Fruit fly (Drosophila melanogaster) whole organism, embryonic: Measurements from ENCODE around the gene UbcE2H.

Source experiments
- Aef1 ChIP-seq: fragments of 200-800 bp; sonication (Bioruptor generic); IDR thresholded peaks from 3 replicates; pipeline ENCODE4 v1.3.6; 2022; ENCODE audit warnings: missing biosample characterization, missing genetic modification characterization
- Atf-2 ChIP-seq: fragments of 200-800 bp; sonication (Bioruptor generic); optimal IDR thresholded peaks from 2 replicates; lab custom pipeline; 2016; ENCODE audit warnings: missing biosample characterization, missing genetic modification characterization
- BEAF-32 ChIP-seq: fragments of 200-800 bp; sonication (Bioruptor generic); optimal IDR thresholded peaks from 3 replicates; lab custom pipeline; 2017; ENCODE audit warnings: missing biosample characterization, missing genetic modification characterization, mild to moderate bottlenecking, moderate library complexity, missing genetic modification reagents
- Bgb ChIP-seq: fragments of 200-800 bp; sonication (Bioruptor generic); IDR thresholded peaks from 2 replicates; pipeline ENCODE4 v1.3.6; 2022; ENCODE audit warnings: missing biosample characterization, missing genetic modification characterization; ENCODE audit not compliant: partially characterized antibody
- Bteb2 ChIP-seq: fragments of 200-800 bp; sonication (Bioruptor generic); optimal IDR thresholded peaks from 2 replicates; lab custom pipeline; 2016; ENCODE audit warnings: missing biosample characterization, missing genetic modification characterization
- CG10274 ChIP-seq: fragments of 200-800 bp; sonication (Bioruptor generic); optimal IDR thresholded peaks from 3 replicates; lab custom pipeline; 2017; ENCODE audit warnings: missing biosample characterization, mild to moderate bottlenecking, missing genetic modification characterization
- CG11093 ChIP-seq: fragments of 200-800 bp; sonication (Bioruptor generic); IDR thresholded peaks from 3 replicates; pipeline ENCODE4 v1.3.6; 2022; ENCODE audit warnings: missing biosample characterization, missing genetic modification characterization
- CG11560 ChIP-seq: fragments of 200-800 bp; sonication (Bioruptor generic); IDR thresholded peaks from 3 replicates; pipeline ENCODE4 v1.3.6; 2022; ENCODE audit warnings: missing biosample characterization, missing genetic modification characterization
- CG12155 ChIP-seq: fragments of 200-800 bp; sonication (Bioruptor generic); optimal IDR thresholded peaks from 3 replicates; lab custom pipeline; 2016; ENCODE audit warnings: missing biosample characterization, missing genetic modification characterization
- CG12391 ChIP-seq: fragments of 200-800 bp; sonication (Bioruptor generic); optimal IDR thresholded peaks from 3 replicates; lab custom pipeline; 2018; ENCODE audit warnings: missing biosample characterization, mild to moderate bottlenecking, missing genetic modification characterization, moderate library complexity
- CG12659 ChIP-seq: fragments of 200-800 bp; sonication (Bioruptor generic); optimal IDR thresholded peaks from 3 replicates; lab custom pipeline; 2017; ENCODE audit warnings: mild to moderate bottlenecking, missing biosample characterization, missing genetic modification reagents, missing genetic modification characterization
- CG13424 ChIP-seq: fragments of 200-800 bp; sonication (Bioruptor generic); optimal IDR thresholded peaks from 2 replicates; lab custom pipeline; 2019; ENCODE audit warnings: missing biosample characterization, mild to moderate bottlenecking, missing genetic modification characterization, moderate library complexity
- CG14667 ChIP-seq: fragments of 200-800 bp; sonication (Bioruptor generic); IDR thresholded peaks from 2 replicates; pipeline ENCODE4 v1.3.6; 2022; ENCODE audit warnings: missing biosample characterization, missing genetic modification characterization
- CG15696 ChIP-seq: fragments of 200-800 bp; sonication (Bioruptor generic); optimal IDR thresholded peaks from 2 replicates; lab custom pipeline; 2019; ENCODE audit warnings: missing biosample characterization, mild to moderate bottlenecking, missing genetic modification characterization, moderate library complexity
- CG1602 ChIP-seq: fragments of 200-800 bp; sonication (Bioruptor generic); optimal IDR thresholded peaks from 3 replicates; lab custom pipeline; 2016; ENCODE audit warnings: missing biosample characterization, missing genetic modification characterization
- CG17361 ChIP-seq: fragments of 200-800 bp; sonication (Bioruptor generic); IDR thresholded peaks from 3 replicates; pipeline ENCODE4 v1.3.6; 2022; ENCODE audit warnings: missing biosample characterization, missing genetic modification characterization
- CG2120 ChIP-seq: fragments of 200-800 bp; sonication (Bioruptor generic); optimal IDR thresholded peaks from 3 replicates; lab custom pipeline; 2016; ENCODE audit warnings: missing biosample characterization, missing genetic modification characterization
- CG2199 ChIP-seq: fragments of 200-800 bp; sonication (Bioruptor generic); IDR thresholded peaks from 3 replicates; pipeline ENCODE4 v1.3.6; 2022; ENCODE audit warnings: missing biosample characterization, missing genetic modification characterization
- CG2678 ChIP-seq: fragments of 200-800 bp; sonication (Bioruptor generic); optimal IDR thresholded peaks from 3 replicates; lab custom pipeline; 2019; ENCODE audit warnings: missing biosample characterization, mild to moderate bottlenecking, missing genetic modification characterization, moderate library complexity
- CG34422 ChIP-seq: fragments of 200-800 bp; sonication (Bioruptor generic); IDR thresholded peaks from 3 replicates; pipeline ENCODE4 v1.3.6; 2022; ENCODE audit warnings: missing biosample characterization, missing genetic modification characterization
- CG4282 ChIP-seq: fragments of 200-800 bp; sonication (Bioruptor generic); optimal IDR thresholded peaks from 2 replicates; lab custom pipeline; 2016; ENCODE audit warnings: missing biosample characterization, missing genetic modification characterization
- CG6813 ChIP-seq: fragments of 200-800 bp; sonication (Bioruptor generic); optimal IDR thresholded peaks from 2 replicates; lab custom pipeline; 2017; ENCODE audit warnings: missing biosample characterization, missing genetic modification characterization, mild to moderate bottlenecking, moderate library complexity, missing genetic modification reagents
- CG7786 ChIP-seq: fragments of 200-800 bp; sonication (Bioruptor generic); optimal IDR thresholded peaks from 2 replicates; lab custom pipeline; 2016; ENCODE audit warnings: missing biosample characterization, missing genetic modification characterization
- CG8089 ChIP-seq: fragments of 200-800 bp; sonication (Bioruptor generic); optimal IDR thresholded peaks from 3 replicates; lab custom pipeline; 2016; ENCODE audit warnings: missing biosample characterization, missing genetic modification characterization
- CoRest ChIP-seq: fragments of 200-800 bp; sonication (Bioruptor generic); optimal IDR thresholded peaks from 3 replicates; lab custom pipeline; 2018; ENCODE audit warnings: missing biosample characterization, mild to moderate bottlenecking, missing genetic modification characterization, moderate library complexity
- D ChIP-seq, 2 experiments: fragments of 200-800 bp in 1 of 2; fragments of >200 bp in 1 of 2; sonication (Bioruptor generic) in 1 of 2; optimal IDR thresholded peaks; 2 replicates in 1 of 2; 3 replicates in 1 of 2; lab custom pipeline; 2017; ENCODE audit warnings: mild to moderate bottlenecking in 1 of 2, missing biosample characterization in 1 of 2, missing genetic modification characterization in 1 of 2, missing genetic modification reagents in 1 of 2
- Deaf1 ChIP-seq: fragments of 200-800 bp; optimal IDR thresholded peaks from 3 replicates; lab custom pipeline; 2019; ENCODE audit warnings: missing biosample characterization, mild to moderate bottlenecking, missing genetic modification characterization, moderate library complexity
- Dp ChIP-seq: fragments of 200-800 bp; sonication (Bioruptor generic); optimal IDR thresholded peaks from 2 replicates; lab custom pipeline; 2018; ENCODE audit warnings: missing biosample characterization, mild to moderate bottlenecking, missing genetic modification characterization, moderate library complexity
- Mad ChIP-seq: fragments of 200-800 bp; sonication (Bioruptor generic); optimal IDR thresholded peaks from 2 replicates; lab custom pipeline; 2016; ENCODE audit warnings: missing biosample characterization, missing genetic modification characterization
- Mes4 ChIP-seq: fragments of 200-800 bp; sonication (Bioruptor generic); optimal IDR thresholded peaks from 2 replicates; lab custom pipeline; 2016; ENCODE audit warnings: missing biosample characterization, missing genetic modification characterization
- Scr ChIP-seq: fragments of 200-800 bp; sonication (Bioruptor generic); IDR thresholded peaks from 2 replicates; pipeline ENCODE4 v1.3.6; 2022; ENCODE audit warnings: missing biosample characterization, missing genetic modification characterization; ENCODE audit not compliant: partially characterized antibody
- Sry-β ChIP-seq: fragments of 200-800 bp; sonication (Bioruptor generic); optimal IDR thresholded peaks from 2 replicates; lab custom pipeline; 2018; ENCODE audit warnings: missing biosample characterization, mild to moderate bottlenecking, missing genetic modification characterization, moderate library complexity
- Sry-δ ChIP-seq: fragments of 200-800 bp; sonication (Bioruptor generic); optimal IDR thresholded peaks from 2 replicates; lab custom pipeline; 2016; ENCODE audit warnings: missing biosample characterization, missing genetic modification characterization
- Xrp1 ChIP-seq: fragments of 200-800 bp; sonication (Bioruptor generic); IDR thresholded peaks from 2 replicates; pipeline ENCODE4 v1.3.6; 2022; ENCODE audit warnings: missing biosample characterization, missing genetic modification characterization
- ac ChIP-seq: fragments of 200-800 bp; sonication (Bioruptor generic); optimal IDR thresholded peaks from 3 replicates; lab custom pipeline; 2017; ENCODE audit warnings: missing biosample characterization, mild to moderate bottlenecking, missing genetic modification characterization
- bsh ChIP-seq, 2 experiments: fragments of 200-800 bp; sonication (Bioruptor generic); optimal IDR thresholded peaks; 2 replicates each; lab custom pipeline; 2017 to 2018; ENCODE audit warnings: mild to moderate bottlenecking in 2 of 2, missing biosample characterization in 2 of 2, missing genetic modification characterization in 2 of 2, moderate library complexity in 1 of 2
- emc ChIP-seq: fragments of 200-800 bp; sonication (Bioruptor generic); optimal IDR thresholded peaks from 2 replicates; lab custom pipeline; 2016; ENCODE audit warnings: missing biosample characterization, missing genetic modification characterization
- esg ChIP-seq: fragments of 200-800 bp; sonication (Bioruptor generic); conservative IDR thresholded peaks from 2 replicates; pipeline ENCODE4 v1.3.6; 2022; ENCODE audit warnings: missing biosample characterization, missing genetic modification characterization
- h ChIP-seq: fragments of >200 bp; optimal IDR thresholded peaks from 2 replicates; lab custom pipeline; 2017
- insv ChIP-seq, 2 experiments: fragments of 200-800 bp; sonication (Bioruptor generic); optimal IDR thresholded peaks; 3 replicates each; lab custom pipeline; 2016 to 2018; ENCODE audit warnings: missing biosample characterization in 2 of 2, missing genetic modification characterization in 2 of 2
- lab ChIP-seq: fragments of 200-800 bp; sonication (Bioruptor generic); optimal IDR thresholded peaks from 3 replicates; lab custom pipeline; 2017; ENCODE audit warnings: missing biosample characterization, missing genetic modification characterization, mild to moderate bottlenecking, moderate library complexity, missing genetic modification reagents
- maf-S ChIP-seq: fragments of 200-800 bp; sonication (Bioruptor generic); optimal IDR thresholded peaks from 2 replicates; lab custom pipeline; 2016; ENCODE audit warnings: missing biosample characterization, missing genetic modification characterization
- nerfin-1 ChIP-seq: fragments of 200-800 bp; sonication (Bioruptor generic); optimal IDR thresholded peaks from 3 replicates; lab custom pipeline; 2019; ENCODE audit warnings: missing biosample characterization, mild to moderate bottlenecking, missing genetic modification characterization, moderate library complexity
- pho ChIP-seq: fragments of 200-800 bp; sonication (Bioruptor generic); optimal IDR thresholded peaks from 2 replicates; lab custom pipeline; 2016; ENCODE audit warnings: missing biosample characterization, missing genetic modification characterization
- pnt ChIP-seq: fragments of 200-800 bp; sonication (Bioruptor generic); optimal IDR thresholded peaks from 3 replicates; lab custom pipeline; 2016; ENCODE audit warnings: missing biosample characterization, missing genetic modification characterization
- sima ChIP-seq: fragments of 200-800 bp; sonication (Bioruptor generic); optimal IDR thresholded peaks from 2 replicates; lab custom pipeline; 2016; ENCODE audit warnings: missing biosample characterization, missing genetic modification characterization
- sr ChIP-seq: fragments of 200-800 bp; sonication (Bioruptor generic); IDR thresholded peaks from 3 replicates; pipeline ENCODE4 v1.3.6; 2022; ENCODE audit warnings: missing biosample characterization, missing genetic modification characterization
- z ChIP-seq: fragments of 200-800 bp; sonication (Bioruptor generic); IDR thresholded peaks from 3 replicates; pipeline ENCODE4 v1.3.6; 2022; ENCODE audit warnings: missing biosample characterization, missing genetic modification characterization

UbcE2H gene

dm6 chrX:8060148-8060920, 33.5 kb downstream of the UbcE2H start (continued):
- TF ChIP-seq bsh (GFP tag; optimal IDR thresholded peaks at IDR 0.05; lab: Kevin White, UChicago) (peak in 1 of 2 experiments; percentile 6), Atf-2 (GFP tag; lab: Kevin White, UChicago) (no peak), Sry-δ (GFP tag; lab: Kevin White, UChicago) (no peak), CG12659 (GFP tag; lab: Kevin White, UChicago) (peak; percentile 28), CG2678 (tag; lab: Kevin White, UChicago) (peak; percentile 21), CG12155 (GFP tag; lab: Kevin White, UChicago) (no peak), CG15696 (tag; lab: Kevin White, UChicago) (no peak), Bteb2 (GFP tag; lab: Kevin White, UChicago) (no peak), insv (GFP tag; optimal IDR thresholded peaks at IDR 0.05; lab: Kevin White, UChicago) (no peak), sima (GFP tag; lab: Kevin White, UChicago) (no peak), emc (GFP tag; lab: Kevin White, UChicago) (no peak), Deaf1 (tag; lab: Kevin White, UChicago) (no peak), CG12391 (tag; lab: Kevin White, UChicago) (no peak), Sry-β (GFP tag; lab: Kevin White, UChicago) (no peak), CG7786 (GFP tag; lab: Kevin White, UChicago) (no peak), CoRest (tag; lab: Kevin White, UChicago) (peak; percentile 11), Xrp1 (GFP tag; lab: Robert Waterston, UW) (no peak), BEAF-32 (no peak), lab (GFP tag; lab: Kevin White, UChicago) (no peak), CG4282 (GFP tag; lab: Kevin White, UChicago) (no peak), pho (GFP tag; lab: Kevin White, UChicago) (no peak), CG14667 (GFP tag; lab: Robert Waterston, UW) (no peak), CG10274 (GFP tag; lab: Kevin White, UChicago) (no peak), Mad (GFP tag; lab: Kevin White, UChicago) (no peak), CG13424 (tag; lab: Kevin White, UChicago) (peak; percentile 7), CG6813 (GFP tag; lab: Kevin White, UChicago) (no peak), esg (GFP tag; lab: Robert Waterston, UW) (no peak), pnt (GFP tag; lab: Kevin White, UChicago) (no peak), Scr (GFP tag; lab: Robert Waterston, UW) (no peak), z (GFP tag; lab: Robert Waterston, UW) (no peak), Aef1 (no peak), D (optimal IDR thresholded peaks at IDR 0.05; lab: Kevin White, UChicago) (no peak), D (GFP tag; optimal IDR thresholded peaks at IDR 0.05; lab: Kevin White, UChicago) (peak; percentile 3), Mes4 (no peak), ac (no peak), CG8089 (GFP tag; lab: Kevin White, UChicago) (no peak), CG17361 (GFP tag; lab: Robert Waterston, UW) (0 out of 3 replicates have a peak, but pooled peaks have one; percentile 7), CG2120 (no peak), CG1602 (GFP tag; lab: Kevin White, UChicago) (no peak)

dm6 chrX:8059629-8060028, 34.2 kb downstream of the UbcE2H start:
- 0 out of 3 replicates have a peak, but pooled peaks have one; percentile 13 for TF ChIP-seq CG2199 (GFP tag; lab: Robert Waterston, UW)
- no peak for TF ChIP-seq h (lab: Kevin White, UChicago)
- TF ChIP-seq CG34422 (GFP tag; lab: Robert Waterston, UW): peak; percentile 17; the same call in 1 of the 3 replicates
- TF ChIP-seq nerfin-1 (tag; lab: Kevin White, UChicago): peak; percentile 20
- TF ChIP-seq Dp (GFP tag; lab: Kevin White, UChicago): no peak
- TF ChIP-seq Bgb: no peak
- TF ChIP-seq CG11560 (tag; lab: Robert Waterston, UW): no peak
- TF ChIP-seq CG11093 (GFP tag; lab: Robert Waterston, UW): no peak
- TF ChIP-seq maf-S (GFP tag; lab: Kevin White, UChicago): no peak
- TF ChIP-seq sr: peak; percentile 26; the same call in 1 of the 3 replicates
